Worm (Caenorhabditis elegans): ENCODE results near the gene sgn-1.
A peak's percentile ranks its signal among the peaks of the same experiment; 100 is the strongest.

The sgn-1 gene

DNA sequence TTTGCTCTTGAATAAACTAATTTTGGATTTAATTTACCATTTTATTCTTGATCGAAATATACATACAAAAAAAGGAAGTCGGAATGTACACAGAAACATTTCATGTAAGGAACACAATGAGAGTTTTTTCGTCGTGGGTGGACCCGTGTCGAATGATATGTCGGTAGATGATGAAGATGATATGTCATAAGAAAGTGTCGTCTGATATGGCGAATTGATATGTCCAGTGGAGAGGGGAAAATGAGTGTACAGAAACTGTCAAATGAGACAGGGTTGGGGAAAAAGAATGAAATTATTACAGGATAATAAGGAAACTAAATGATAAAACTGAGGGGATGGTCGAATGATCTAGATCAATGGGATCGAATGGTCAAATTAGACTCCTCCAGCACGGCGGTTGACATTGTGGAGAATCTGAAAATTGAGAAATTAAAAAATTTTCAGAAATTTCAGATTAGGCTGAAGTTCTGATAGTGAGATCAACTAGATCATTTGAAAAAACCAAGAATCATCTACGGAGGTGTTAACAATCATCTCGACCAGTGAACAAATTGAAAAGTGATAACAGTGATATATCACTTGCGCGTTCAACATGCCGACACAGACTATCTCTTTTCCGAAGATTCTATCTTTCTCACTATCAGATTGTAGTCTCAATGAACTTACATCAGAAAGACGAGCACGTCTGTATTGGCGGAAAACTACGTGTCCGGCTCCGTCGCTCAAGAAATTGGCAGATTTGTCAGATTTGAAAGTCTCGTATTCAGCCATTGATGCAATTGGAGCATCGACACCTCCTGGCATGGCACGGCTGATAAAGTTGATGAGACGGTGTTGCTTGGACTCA is 36.9 kb upstream of the sgn-1 start:
- TF ChIP-seq akir-1 (GFP tag; optimal IDR thresholded peaks at IDR 0.05) (no peak), Y67H2A.10 (GFP tag; conservative IDR thresholded peaks at IDR 0.05) (no peak), ceh-58 (GFP tag; IDR thresholded peaks at IDR 0.05) (no peak), Y95B8A.8 (GFP tag; IDR thresholded peaks at IDR 0.05) (no peak), nhr-80 (tag; optimal IDR thresholded peaks at IDR 0.05) (no peak), lin-54 (GFP tag; optimal IDR thresholded peaks at IDR 0.05) (no peak), ztf-26 (tag; optimal IDR thresholded peaks at IDR 0.05) (peak; percentile 85), let-526 (GFP tag; IDR thresholded peaks at IDR 0.05) (no peak), hlh-26 (GFP tag; conservative IDR thresholded peaks at IDR 0.05) (no peak), ztf-25 (GFP tag; IDR thresholded peaks at IDR 0.05) (0 out of 2 replicates have a peak, but pooled peaks have one; percentile 26), lag-1 (GFP tag; IDR thresholded peaks at IDR 0.05) (no peak), F57C9.4 (tag; optimal IDR thresholded peaks at IDR 0.05) (no peak), ztf-18 (tag; optimal IDR thresholded peaks at IDR 0.05) (no peak), bed-2 (GFP tag; IDR thresholded peaks at IDR 0.05) (no peak), C17E4.6 (GFP tag; IDR thresholded peaks at IDR 0.05) (no peak), F22D6.2 (tag; optimal IDR thresholded peaks at IDR 0.05) (no peak), tlf-1 (GFP tag; optimal IDR thresholded peaks at IDR 0.05) (no peak), athp-1 (tag; optimal IDR thresholded peaks at IDR 0.05) (no peak), ccch-3 (GFP tag; optimal IDR thresholded peaks at IDR 0.05) (no peak), Y56A3A.18 (GFP tag; IDR thresholded peaks at IDR 0.05) (no peak), rcor-1 (GFP tag; IDR thresholded peaks at IDR 0.05) (no peak), Y53F4B.3 (GFP tag; IDR thresholded peaks at IDR 0.05) (no peak), aptf-2 (GFP tag; conservative IDR thresholded peaks at IDR 0.05) (0 out of 2 replicates have a peak, but pooled peaks have one; percentile 21), hrde-1 (tag; optimal IDR thresholded peaks at IDR 0.05; ENCODE audit: borderline replicate concordance) (no peak), F33H1.4 (GFP tag; IDR thresholded peaks at IDR 0.05) (no peak), F10E7.11 (tag; optimal IDR thresholded peaks at IDR 0.05) (no peak), mxl-1 (tag; optimal IDR thresholded peaks at IDR 0.05) (no peak), madf-10 (tag; optimal IDR thresholded peaks at IDR 0.05) (no peak), D2030.7 (GFP tag; IDR thresholded peaks at IDR 0.05) (no peak), lin-40 (tag; optimal IDR thresholded peaks at IDR 0.05) (peak; percentile 3), tbp1 (GFP tag; optimal IDR thresholded peaks at IDR 0.05) (no peak), mes-4 (tag; optimal IDR thresholded peaks at IDR 0.05) (no peak), F49E8.2 (tag; optimal IDR thresholded peaks at IDR 0.05; ENCODE audit: insufficient read depth) (no peak), attf-6 (GFP tag; IDR thresholded peaks at IDR 0.05) (no peak), ztf-22 (GFP tag; optimal IDR thresholded peaks at IDR 0.05) (no peak), mel-28 (tag; optimal IDR thresholded peaks at IDR 0.05; ENCODE audit: borderline replicate concordance) (no peak), ztf-6 (GFP tag; IDR thresholded peaks at IDR 0.05) (no peak), nfya-2 (GFP tag; IDR thresholded peaks at IDR 0.05) (no peak), rpc-1 (optimal IDR thresholded peaks at IDR 0.05) (no peak), rpc-1 (tag; optimal IDR thresholded peaks at IDR 0.05) (no peak), nhr-27 (tag; optimal IDR thresholded peaks at IDR 0.05) (no peak), pha-4 (tag; optimal IDR thresholded peaks at IDR 0.05) (no peak), hmg-1.2 (GFP tag; IDR thresholded peaks at IDR 0.05) (no peak), F55B11.4 (tag; optimal IDR thresholded peaks at IDR 0.05; ENCODE audit: borderline replicate concordance, insufficient read depth) (no peak), dox-1 (GFP tag; IDR thresholded peaks at IDR 0.05) (no peak), unc-62 (GFP tag; optimal IDR thresholded peaks at IDR 0.05) (no peak), madf-3 (GFP tag; IDR thresholded peaks at IDR 0.05) (no peak), lsy-27 (tag; optimal IDR thresholded peaks at IDR 0.05; ENCODE audit: borderline replicate concordance, insufficient read depth) (no peak)
